Fruit fly (Drosophila melanogaster): Measurements from ENCODE around the gene CG18476.
A peak's percentile ranks its signal among the peaks of the same experiment; 100 is the strongest.

Gene CG18476

dm6 chr3R:11656614-11657216 is 21.2 kb downstream of the CG18476 start (continued):
- TF ChIP-seq pho (GFP tag; optimal IDR thresholded peaks at IDR 0.05) (peak; percentile 96), CG8281 (tag; optimal IDR thresholded peaks at IDR 0.05) (peak; percentile 83), tx (GFP tag; optimal IDR thresholded peaks at IDR 0.05) (peak; percentile 93), ash1 (GFP tag; optimal IDR thresholded peaks at IDR 0.05) (peak; percentile 84), CG11247 (GFP tag; IDR thresholded peaks at IDR 0.05) (peak; percentile 96), CG8944 (GFP tag; optimal IDR thresholded peaks at IDR 0.05) (peak; percentile 93), sc (optimal IDR thresholded peaks at IDR 0.05) (no peak), sc (GFP tag; optimal IDR thresholded peaks at IDR 0.05) (peak; percentile 92), CG12391 (tag; optimal IDR thresholded peaks at IDR 0.05) (peak; percentile 98), HmgZ (tag; optimal IDR thresholded peaks at IDR 0.05) (peak; percentile 96), maf-S (GFP tag; optimal IDR thresholded peaks at IDR 0.05) (peak; percentile 93), CG4404 (GFP tag; IDR thresholded peaks at IDR 0.05) (peak; percentile 86), Aef1 (GFP tag; IDR thresholded peaks at IDR 0.05) (peak; percentile 96), Usf (GFP tag; optimal IDR thresholded peaks at IDR 0.05) (peak; percentile 84), psq (GFP tag; optimal IDR thresholded peaks at IDR 0.05) (peak; percentile 84), twi (tag; optimal IDR thresholded peaks at IDR 0.05) (peak; percentile 82), grn (GFP tag; optimal IDR thresholded peaks at IDR 0.05) (peak; percentile 62), cato (GFP tag; optimal IDR thresholded peaks at IDR 0.05; ENCODE audit: borderline replicate concordance) (peak; percentile 91), bab2 (GFP tag; optimal IDR thresholded peaks at IDR 0.05) (peak; percentile 96), CG9817 (tag; optimal IDR thresholded peaks at IDR 0.05) (peak; percentile 94), stc (GFP tag; IDR thresholded peaks at IDR 0.05) (peak; percentile 96), Sry-β (GFP tag; optimal IDR thresholded peaks at IDR 0.05) (peak; percentile 59), ftz-f1 (GFP tag; optimal IDR thresholded peaks at IDR 0.05) (peak; percentile 53), CG1529 (GFP tag; optimal IDR thresholded peaks at IDR 0.05) (peak; percentile 93), slp2 (GFP tag; optimal IDR thresholded peaks at IDR 0.05) (peak; percentile 90), Ets97D (GFP tag; optimal IDR thresholded peaks at IDR 0.05) (peak; percentile 88), vvl (GFP tag; IDR thresholded peaks at IDR 0.05) (peak; percentile 99), Awh (GFP tag; IDR thresholded peaks at IDR 0.05) (peak; percentile 97), Dll (GFP tag; IDR thresholded peaks at IDR 0.05; ENCODE audit: partially characterized antibody) (no peak), CG7839 (tag; optimal IDR thresholded peaks at IDR 0.05) (peak; percentile 97), D (optimal IDR thresholded peaks at IDR 0.05) (no peak), D (GFP tag; optimal IDR thresholded peaks at IDR 0.05) (peak; percentile 86), Hr78 (GFP tag; optimal IDR thresholded peaks at IDR 0.05) (peak in 1 of 2 experiments; percentile 77), prd (optimal IDR thresholded peaks at IDR 0.05) (no peak), prd (GFP tag; IDR thresholded peaks at IDR 0.05) (peak; percentile 96), trh (GFP tag; optimal IDR thresholded peaks at IDR 0.05) (peak; percentile 91), Kr (GFP tag; optimal IDR thresholded peaks at IDR 0.05) (no peak), Mrtf (GFP tag; IDR thresholded peaks at IDR 0.05) (peak; percentile 96), pros (GFP tag; optimal IDR thresholded peaks at IDR 0.05) (no peak), CG33213 (GFP tag; optimal IDR thresholded peaks at IDR 0.05) (peak; percentile 96), CG6254 (GFP tag; optimal IDR thresholded peaks at IDR 0.05) (peak; percentile 84), Dad (GFP tag; optimal IDR thresholded peaks at IDR 0.05) (peak; percentile 94), en (GFP tag; optimal IDR thresholded peaks at IDR 0.05) (peak; percentile 88), ase (GFP tag; IDR thresholded peaks at IDR 0.05) (peak; percentile 95), CG4730 (GFP tag; IDR thresholded peaks at IDR 0.05) (peak; percentile 95), ham (GFP tag; IDR thresholded peaks at IDR 0.05) (peak; percentile 92), Lim3 (GFP tag; IDR thresholded peaks at IDR 0.05) (peak; percentile 89), Mes4 (GFP tag; optimal IDR thresholded peaks at IDR 0.05) (peak; percentile 87), dmrt11E (tag; optimal IDR thresholded peaks at IDR 0.05) (peak; percentile 91), emc (GFP tag; optimal IDR thresholded peaks at IDR 0.05) (peak; percentile 87), ERR (GFP tag; optimal IDR thresholded peaks at IDR 0.05) (peak; percentile 91), CG12942 (GFP tag; optimal IDR thresholded peaks at IDR 0.05) (peak; percentile 94)
